Worm (Caenorhabditis elegans): ENCODE results near the gene F57C7.4.

DNA sequence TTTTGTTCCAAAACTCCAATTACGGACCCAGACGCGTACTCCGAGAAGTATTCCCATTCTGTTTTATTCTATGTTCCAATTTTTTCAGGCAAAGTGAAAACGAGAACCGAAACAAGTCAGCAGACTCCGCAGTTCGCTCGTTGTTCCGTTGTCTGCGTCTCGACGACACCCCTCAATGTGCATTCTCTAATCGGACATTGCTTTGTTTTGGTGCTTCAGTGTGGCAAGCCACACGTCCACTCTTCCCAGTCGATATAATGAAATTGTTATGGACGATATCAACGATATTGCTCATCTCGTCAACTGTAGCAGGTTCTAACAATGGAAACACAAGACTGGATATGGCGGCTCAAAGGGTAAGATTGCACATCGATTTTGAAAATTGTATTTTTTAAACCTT is 12.5 kb downstream of the F57C7.4 start, which contains the start of gene nhx-5:
- TF ChIP-seq ets-7 (tag; optimal IDR thresholded peaks at IDR 0.05) (no peak), hmg-4 (GFP tag; optimal IDR thresholded peaks at IDR 0.05) (no peak), ceh-13 (GFP tag; optimal IDR thresholded peaks at IDR 0.05) (no peak)
